Worm (Caenorhabditis elegans): ENCODE measurements around the gene Y55F3C.10.

DNA sequence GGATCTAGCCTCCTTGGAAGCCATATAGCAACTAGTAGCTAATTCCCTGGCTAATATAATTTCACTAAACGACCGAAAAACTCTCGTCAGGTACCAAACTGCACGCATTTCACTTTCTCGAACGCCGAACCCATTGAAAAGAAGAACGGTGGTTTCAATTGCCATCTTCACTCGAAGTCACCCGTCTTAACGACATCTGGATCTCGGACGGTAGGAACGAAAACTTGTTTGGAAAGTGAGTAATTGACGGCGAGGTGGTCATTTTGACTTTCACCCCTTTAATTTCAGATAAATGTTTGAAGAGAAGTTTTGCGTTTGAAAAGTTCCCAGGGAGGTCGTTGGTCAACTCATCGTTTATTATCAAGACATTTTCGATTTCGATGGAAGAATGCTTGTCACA, 34.5 kb downstream of the Y55F3C.10 start:
- TF ChIP-seq W03F9.2 (tag; optimal IDR thresholded peaks at IDR 0.05) (no peak), him-1 (tag; optimal IDR thresholded peaks at IDR 0.05) (no peak), dao-5 (tag; optimal IDR thresholded peaks at IDR 0.05) (no peak)
